Fruit fly (Drosophila melanogaster) whole organism, embryonic: ENCODE data around the gene CG10467.

Source experiments
- ATbp ChIP-seq: fragments of 200-800 bp; sonication (Bioruptor generic); optimal IDR thresholded peaks from 2 replicates; lab custom pipeline; 2017; ENCODE audit warnings: missing biosample characterization, mild to moderate bottlenecking, missing genetic modification characterization, missing genetic modification reagents
- B-H1 ChIP-seq: fragments of 200-800 bp; sonication (Bioruptor generic); IDR thresholded peaks from 3 replicates; pipeline ENCODE4 v1.3.6; 2022; ENCODE audit warnings: missing biosample characterization, missing genetic modification characterization
- BEAF-32 ChIP-seq: fragments of 200-800 bp; sonication (Bioruptor generic); optimal IDR thresholded peaks from 3 replicates; lab custom pipeline; 2017; ENCODE audit warnings: missing biosample characterization, missing genetic modification characterization, mild to moderate bottlenecking, moderate library complexity, missing genetic modification reagents
- Bteb2 ChIP-seq: fragments of 200-800 bp; sonication (Bioruptor generic); optimal IDR thresholded peaks from 2 replicates; lab custom pipeline; 2016; ENCODE audit warnings: missing biosample characterization, missing genetic modification characterization
- CG11398 ChIP-seq: fragments of 200-800 bp; sonication (Bioruptor generic); optimal IDR thresholded peaks from 2 replicates; lab custom pipeline; 2016; ENCODE audit warnings: missing biosample characterization, missing genetic modification characterization
- CG12219 ChIP-seq: fragments of 200-800 bp; sonication (Bioruptor generic); optimal IDR thresholded peaks from 3 replicates; lab custom pipeline; 2018; ENCODE audit warnings: missing biosample characterization, mild to moderate bottlenecking, missing genetic modification characterization
- CG12744 ChIP-seq: fragments of 200-800 bp; sonication (Bioruptor generic); optimal IDR thresholded peaks from 2 replicates; lab custom pipeline; 2016; ENCODE audit warnings: missing biosample characterization, missing genetic modification characterization
- CG1529 ChIP-seq: fragments of 200-800 bp; sonication (Bioruptor generic); optimal IDR thresholded peaks from 3 replicates; lab custom pipeline; 2018; ENCODE audit warnings: missing biosample characterization, missing genetic modification characterization
- CG18619 ChIP-seq: fragments of 200-800 bp; sonication (Bioruptor generic); optimal IDR thresholded peaks from 3 replicates; lab custom pipeline; 2017; ENCODE audit warnings: missing biosample characterization, mild to moderate bottlenecking, missing genetic modification characterization
- CG2116 ChIP-seq: fragments of 200-800 bp; sonication (Bioruptor generic); optimal IDR thresholded peaks from 3 replicates; lab custom pipeline; 2018; ENCODE audit warnings: missing biosample characterization, mild to moderate bottlenecking, missing genetic modification characterization
- CG2202 ChIP-seq: fragments of 200-800 bp; sonication (Bioruptor generic); optimal IDR thresholded peaks from 2 replicates; lab custom pipeline; 2018; ENCODE audit warnings: missing biosample characterization, mild to moderate bottlenecking, missing genetic modification characterization
- CG2889 ChIP-seq: fragments of 200-800 bp; sonication (Bioruptor generic); IDR thresholded peaks from 3 replicates; pipeline ENCODE4 v1.3.6; 2022; ENCODE audit warnings: missing biosample characterization, missing genetic modification characterization
- CG30403 ChIP-seq: fragments of 200-800 bp; sonication (Bioruptor generic); optimal IDR thresholded peaks from 3 replicates; lab custom pipeline; 2016; ENCODE audit warnings: missing biosample characterization, missing genetic modification characterization
- CG31224 ChIP-seq: fragments of 200-800 bp; sonication (Bioruptor generic); IDR thresholded peaks from 2 replicates; pipeline ENCODE4 v1.3.6; 2022; ENCODE audit warnings: missing biosample characterization, missing genetic modification characterization
- CG43689 ChIP-seq: fragments of 200-800 bp; sonication (Bioruptor generic); IDR thresholded peaks from 2 replicates; pipeline ENCODE4 v1.3.6; 2022; ENCODE audit warnings: missing biosample characterization, missing genetic modification characterization
- CG5953 ChIP-seq: fragments of 200-800 bp; sonication (Bioruptor generic); IDR thresholded peaks from 2 replicates; pipeline ENCODE4 v1.3.6; 2022; ENCODE audit warnings: missing biosample characterization, missing genetic modification characterization
- CG7372 ChIP-seq: fragments of 200-800 bp; sonication (Bioruptor generic); IDR thresholded peaks from 2 replicates; pipeline ENCODE4 v1.3.6; 2022; ENCODE audit warnings: missing biosample characterization, missing genetic modification characterization
- CG9932 ChIP-seq: fragments of 200-800 bp; sonication (Bioruptor generic); IDR thresholded peaks from 2 replicates; pipeline ENCODE4 v1.3.6; 2022; ENCODE audit warnings: missing biosample characterization, missing genetic modification characterization
- CoRest ChIP-seq: fragments of 200-800 bp; sonication (Bioruptor generic); optimal IDR thresholded peaks from 3 replicates; lab custom pipeline; 2018; ENCODE audit warnings: missing biosample characterization, mild to moderate bottlenecking, missing genetic modification characterization, moderate library complexity
- Doc2 ChIP-seq: fragments of 200-800 bp; sonication (Bioruptor generic); IDR thresholded peaks from 2 replicates; pipeline ENCODE4 v1.3.6; 2022; ENCODE audit warnings: missing biosample characterization, missing genetic modification characterization
- Doc3 ChIP-seq: fragments of 200-800 bp; sonication (Bioruptor generic); IDR thresholded peaks from 3 replicates; pipeline ENCODE4 v1.3.6; 2022; ENCODE audit warnings: missing biosample characterization, missing genetic modification characterization; ENCODE audit not compliant: partially characterized antibody
- E2f2 ChIP-seq: fragments of 200-800 bp; sonication (Bioruptor generic); IDR thresholded peaks from 2 replicates; pipeline ENCODE4 v1.3.6; 2022; ENCODE audit warnings: missing biosample characterization, missing genetic modification characterization
- Fer2 ChIP-seq: fragments of 200-800 bp; sonication (Bioruptor generic); optimal IDR thresholded peaks from 2 replicates; lab custom pipeline; 2018; ENCODE audit warnings: missing biosample characterization, mild to moderate bottlenecking, missing genetic modification characterization, moderate library complexity
- H15 ChIP-seq: fragments of 200-800 bp; sonication (Bioruptor generic); IDR thresholded peaks from 3 replicates; pipeline ENCODE4 v1.3.6; 2022; ENCODE audit warnings: missing biosample characterization, missing genetic modification characterization
- Hand ChIP-seq: fragments of 200-800 bp; sonication (Bioruptor generic); optimal IDR thresholded peaks from 2 replicates; lab custom pipeline; 2017; ENCODE audit warnings: mild to moderate bottlenecking, missing biosample characterization, missing genetic modification reagents, missing genetic modification characterization
- Hmx ChIP-seq: fragments of 200-800 bp; sonication (Bioruptor generic); optimal IDR thresholded peaks from 2 replicates; lab custom pipeline; 2016; ENCODE audit warnings: missing biosample characterization, missing genetic modification characterization
- MBD-R2 ChIP-seq: fragments of 200-800 bp; sonication (Bioruptor generic); IDR thresholded peaks from 2 replicates; pipeline ENCODE4 v1.3.6; 2022; ENCODE audit warnings: missing biosample characterization, missing genetic modification characterization
- Meics ChIP-seq: fragments of 200-800 bp; sonication (Bioruptor generic); optimal IDR thresholded peaks from 2 replicates; lab custom pipeline; 2017; ENCODE audit warnings: missing biosample characterization, mild to moderate bottlenecking, missing genetic modification characterization
- Nf-YB ChIP-seq: fragments of 200-800 bp; sonication (Bioruptor generic); optimal IDR thresholded peaks from 3 replicates; lab custom pipeline; 2019; ENCODE audit warnings: missing biosample characterization, mild to moderate bottlenecking, missing genetic modification characterization, moderate library complexity
- Ravus ChIP-seq: fragments of 200-800 bp; sonication (Bioruptor generic); IDR thresholded peaks from 2 replicates; pipeline ENCODE4 v1.3.6; 2022; ENCODE audit warnings: missing biosample characterization, missing genetic modification characterization
- TFAM ChIP-seq: fragments of 200-800 bp; sonication (Bioruptor generic); optimal IDR thresholded peaks from 2 replicates; lab custom pipeline; 2017; ENCODE audit warnings: missing biosample characterization, missing genetic modification characterization, inconsistent platforms
- Vsx1 ChIP-seq: fragments of 200-800 bp; sonication (Bioruptor generic); optimal IDR thresholded peaks from 2 replicates; lab custom pipeline; 2017; ENCODE audit warnings: missing biosample characterization, mild to moderate bottlenecking, missing genetic modification characterization, missing genetic modification reagents
- ase ChIP-seq: fragments of 200-800 bp; sonication (Bioruptor generic); IDR thresholded peaks from 3 replicates; pipeline ENCODE4 v1.3.6; 2022; ENCODE audit warnings: missing biosample characterization, missing genetic modification characterization
- az2 ChIP-seq: fragments of 200-800 bp; sonication (Bioruptor generic); optimal IDR thresholded peaks from 3 replicates; lab custom pipeline; 2016; ENCODE audit warnings: missing biosample characterization, missing genetic modification characterization
- bigmax ChIP-seq: fragments of 200-800 bp; sonication (Bioruptor generic); optimal IDR thresholded peaks from 2 replicates; lab custom pipeline; 2018; ENCODE audit warnings: missing biosample characterization, mild to moderate bottlenecking, missing genetic modification characterization
- cato ChIP-seq: fragments of 200-800 bp; sonication (Bioruptor generic); optimal IDR thresholded peaks from 2 replicates; lab custom pipeline; 2016; ENCODE audit warnings: missing biosample characterization, missing genetic modification characterization, borderline replicate concordance
- chn ChIP-seq: fragments of 200-800 bp; sonication (Bioruptor generic); optimal IDR thresholded peaks from 2 replicates; lab custom pipeline; 2016; ENCODE audit warnings: missing biosample characterization, missing genetic modification characterization
- emc ChIP-seq: fragments of 200-800 bp; sonication (Bioruptor generic); optimal IDR thresholded peaks from 2 replicates; lab custom pipeline; 2016; ENCODE audit warnings: missing biosample characterization, missing genetic modification characterization
- ewg ChIP-seq: fragments of 200-800 bp; sonication (Bioruptor generic); optimal IDR thresholded peaks from 3 replicates; lab custom pipeline; 2017; ENCODE audit warnings: mild to moderate bottlenecking, missing biosample characterization, missing genetic modification reagents, missing genetic modification characterization
- fd102C ChIP-seq: fragments of 200-800 bp; sonication (Bioruptor generic); optimal IDR thresholded peaks from 2 replicates; lab custom pipeline; 2018; ENCODE audit warnings: missing biosample characterization, mild to moderate bottlenecking, missing genetic modification characterization, moderate library complexity
- ftz-f1 ChIP-seq: fragments of 200-800 bp; sonication (Bioruptor generic); optimal IDR thresholded peaks from 2 replicates; lab custom pipeline; 2016; ENCODE audit warnings: missing biosample characterization, missing genetic modification characterization
- gsb ChIP-seq: fragments of 200-800 bp; sonication (Bioruptor generic); IDR thresholded peaks from 2 replicates; pipeline ENCODE4 v1.3.6; 2022; ENCODE audit warnings: missing biosample characterization, missing genetic modification characterization
- hkb ChIP-seq, 2 experiments: fragments of 200-800 bp in 1 of 2; fragments of >200 bp in 1 of 2; sonication (Bioruptor generic) in 1 of 2; IDR thresholded peaks in 1 of 2; optimal IDR thresholded peaks in 1 of 2; 2 replicates each; pipeline versions ENCODE4 v1.3.6 to Lab custom; 2017 to 2022; ENCODE audit warnings: missing biosample characterization in 1 of 2, missing genetic modification characterization in 1 of 2
- kah ChIP-seq: fragments of 200-800 bp; sonication (Bioruptor generic); optimal IDR thresholded peaks from 2 replicates; lab custom pipeline; 2018; ENCODE audit warnings: missing biosample characterization, mild to moderate bottlenecking, missing genetic modification characterization
- ken ChIP-seq: fragments of 200-800 bp; sonication (Bioruptor generic); IDR thresholded peaks from 3 replicates; pipeline ENCODE4 v1.3.6; 2022; ENCODE audit warnings: missing biosample characterization, missing genetic modification characterization
- knrl ChIP-seq: fragments of 200-800 bp; sonication (Bioruptor generic); IDR thresholded peaks from 3 replicates; pipeline ENCODE4 v1.3.6; 2022; ENCODE audit warnings: missing biosample characterization, missing genetic modification characterization; ENCODE audit not compliant: partially characterized antibody
- lbe ChIP-seq: fragments of 200-800 bp; sonication (Bioruptor generic); optimal IDR thresholded peaks from 2 replicates; lab custom pipeline; 2016; ENCODE audit warnings: missing biosample characterization, mild to moderate bottlenecking, missing genetic modification characterization
- sqz ChIP-seq: fragments of 200-800 bp; sonication (Bioruptor generic); optimal IDR thresholded peaks from 3 replicates; lab custom pipeline; 2018; ENCODE audit warnings: missing biosample characterization, mild to moderate bottlenecking, missing genetic modification characterization
- ssp ChIP-seq: fragments of 200-800 bp; sonication (Bioruptor generic); IDR thresholded peaks from 2 replicates; pipeline ENCODE4 v1.3.6; 2022; ENCODE audit warnings: missing biosample characterization, missing genetic modification characterization
- toy ChIP-seq: fragments of 200-800 bp; sonication (Bioruptor generic); IDR thresholded peaks from 2 replicates; pipeline ENCODE4 v1.3.6; 2022; ENCODE audit warnings: missing biosample characterization, missing genetic modification characterization
- trh ChIP-seq: fragments of 200-800 bp; sonication (Bioruptor generic); optimal IDR thresholded peaks from 2 replicates; lab custom pipeline; 2016; ENCODE audit warnings: missing biosample characterization, missing genetic modification characterization

The CG10467 gene

dm6 chr3L:6094697-6095096 is at the start of gene CG10467, which contains the start of gene loj (continued):
- TF ChIP-seq CG43689 (GFP tag; lab: Robert Waterston, UW) (peak; percentile 87), ewg (GFP tag; lab: Kevin White, UChicago) (peak; percentile 90), B-H1 (GFP tag; lab: Robert Waterston, UW) (peak; percentile 96), sqz (GFP tag; lab: Kevin White, UChicago) (no peak), toy (GFP tag; lab: Robert Waterston, UW) (peak; percentile 90), ATbp (GFP tag; lab: Kevin White, UChicago) (peak; percentile 85), knrl (GFP tag; lab: Robert Waterston, UW) (peak; percentile 86), Doc2 (GFP tag; lab: Robert Waterston, UW) (peak; percentile 88), Vsx1 (GFP tag; lab: Kevin White, UChicago) (peak; percentile 73), Bteb2 (GFP tag; lab: Kevin White, UChicago) (peak; percentile 90), fd102C (GFP tag; lab: Kevin White, UChicago) (peak; percentile 70), CG5953 (GFP tag; lab: Robert Waterston, UW) (peak; percentile 86; the same call in 1 of the 2 replicates), az2 (peak; percentile 97), Hand (GFP tag; lab: Kevin White, UChicago) (peak; percentile 61), CG12219 (peak; percentile 73), H15 (peak; percentile 96), CG2202 (peak; percentile 90), Meics (GFP tag; lab: Kevin White, UChicago) (peak; percentile 92), trh (peak; percentile 95), lbe (peak; percentile 75), MBD-R2 (GFP tag; lab: Robert Waterston, UW) (peak; percentile 99), gsb (GFP tag; lab: Robert Waterston, UW) (peak; percentile 90), emc (GFP tag; lab: Kevin White, UChicago) (peak; percentile 72), CG30403 (peak; percentile 97), BEAF-32 (GFP tag; lab: Kevin White, UChicago) (peak; percentile 85), CG9932 (GFP tag; lab: Robert Waterston, UW) (peak; percentile 99), CG11398 (GFP tag; lab: Kevin White, UChicago) (peak; percentile 23), Doc3 (GFP tag; lab: Robert Waterston, UW) (peak; percentile 50; the same call in 2 of the 3 replicates), cato (GFP tag; lab: Kevin White, UChicago) (peak; percentile 94), Hmx (GFP tag; lab: Kevin White, UChicago) (peak; percentile 73), CG2889 (GFP tag; lab: Robert Waterston, UW) (peak; percentile 96), CG12744 (GFP tag; lab: Kevin White, UChicago) (peak; percentile 66), ken (peak; percentile 97), Fer2 (tag; lab: Kevin White, UChicago) (peak; percentile 94), ase (GFP tag; lab: Robert Waterston, UW) (peak; percentile 96), CG18619 (GFP tag; lab: Kevin White, UChicago) (peak; percentile 93), Nf-YB (peak; percentile 82), hkb (optimal IDR thresholded peaks at IDR 0.05; lab: Kevin White, UChicago) (no peak), hkb (GFP tag; IDR thresholded peaks at IDR 0.05; lab: Robert Waterston, UW) (peak; percentile 90), ssp (GFP tag; lab: Robert Waterston, UW) (peak; percentile 93), kah (GFP tag; lab: Kevin White, UChicago) (peak; percentile 81), ftz-f1 (no peak), chn (GFP tag; lab: Kevin White, UChicago) (peak; percentile 91), CoRest (tag; lab: Kevin White, UChicago) (peak; percentile 98), CG31224 (peak; percentile 93), Ravus (peak; percentile 88), CG7372 (peak; percentile 97), CG1529 (GFP tag; lab: Kevin White, UChicago) (peak; percentile 82), E2f2 (GFP tag; lab: Robert Waterston, UW) (peak; percentile 84), TFAM (GFP tag; lab: Kevin White, UChicago) (no peak), CG2116 (GFP tag; lab: Kevin White, UChicago) (peak; percentile 85), bigmax (GFP tag; lab: Kevin White, UChicago) (no peak)
